Worm (Caenorhabditis elegans) whole organism, L4 larva: ENCODE data around the gene nuo-1.

ENCODE experiments used
- D1046.2 ChIP-seq: fragments of 200-800 bp; sonication (Bioruptor generic); IDR thresholded peaks from 2 replicates; pipeline ENCODE4 v1.3.6; 2022; ENCODE audit warnings: missing genetic modification characterization, missing compliant biosample characterization
- F10B5.3 ChIP-seq: sonication (generic microtip); optimal IDR thresholded peaks from 2 replicates; lab custom pipeline; 2016; ENCODE audit warnings: mild to moderate bottlenecking, missing genetic modification characterization, missing compliant biosample characterization
- F37D6.2 ChIP-seq: sonication (generic microtip); optimal IDR thresholded peaks from 2 replicates; lab custom pipeline; 2016; ENCODE audit warnings: mild to moderate bottlenecking, missing genetic modification characterization, missing compliant biosample characterization
- F49E8.2 ChIP-seq: sonication (generic microtip); optimal IDR thresholded peaks from 2 replicates; lab custom pipeline; 2016; ENCODE audit warnings: missing compliant biosample characterization, mild to moderate bottlenecking, missing genetic modification characterization, borderline replicate concordance
- T20F7.1 ChIP-seq: fragments of 200-800 bp; sonication (Bioruptor generic); optimal IDR thresholded peaks from 2 replicates; lab custom pipeline; 2018; ENCODE audit warnings: mild to moderate bottlenecking, missing genetic modification characterization, missing compliant biosample characterization
- Y105C5A.15 ChIP-seq: fragments of 200-800 bp; sonication (Bioruptor generic); IDR thresholded peaks from 2 replicates; pipeline ENCODE4 v1.3.6; 2022; ENCODE audit warnings: missing genetic modification characterization, missing compliant biosample characterization
- Y48G9A.11 ChIP-seq: fragments of 200-800 bp; sonication (Bioruptor generic); IDR thresholded peaks from 2 replicates; pipeline ENCODE4 v1.3.6; 2022; ENCODE audit warnings: missing genetic modification reagents, missing genetic modification characterization, missing compliant biosample characterization
- Y5F2A.4 ChIP-seq: fragments of 200-800 bp; sonication (Bioruptor generic); optimal IDR thresholded peaks from 2 replicates; lab custom pipeline; 2018; ENCODE audit warnings: mild to moderate bottlenecking, missing genetic modification characterization, missing compliant biosample characterization
- ZK337.2 ChIP-seq: fragments of 200-800 bp; sonication (Bioruptor generic); IDR thresholded peaks from 2 replicates; pipeline ENCODE4 v1.3.6; 2022; ENCODE audit warnings: missing genetic modification reagents, missing genetic modification characterization, missing compliant biosample characterization
- aha-1 ChIP-seq: fragments of 150-350 bp; peaks from one replicate; lab custom pipeline; 2014; ENCODE audit warnings: missing biosample characterization, missing genetic modification characterization
- ceh-20 ChIP-seq: fragments of 200-800 bp; sonication (Bioruptor generic); IDR thresholded peaks from 2 replicates; pipeline ENCODE4 v1.3.6; 2022; ENCODE audit warnings: missing genetic modification reagents, missing genetic modification characterization, missing compliant biosample characterization
- ceh-28 ChIP-seq: fragments of 150-350 bp; optimal IDR thresholded peaks from 2 replicates; lab custom pipeline; 2014; ENCODE audit warnings: missing biosample characterization, missing genetic modification reagents, missing genetic modification characterization
- ceh-32 ChIP-seq: sonication (generic microtip); optimal IDR thresholded peaks from 2 replicates; lab custom pipeline; 2016; ENCODE audit warnings: mild to moderate bottlenecking, missing genetic modification characterization, missing compliant biosample characterization; ENCODE audit not compliant: poor library complexity
- ceh-82 ChIP-seq: sonication (generic microtip); optimal IDR thresholded peaks from 2 replicates; lab custom pipeline; 2017; ENCODE audit warnings: missing biosample characterization, missing genetic modification characterization
- ces-1 ChIP-seq: fragments of 150-350 bp; sonication (generic microtip); optimal IDR thresholded peaks from 4 replicates; lab custom pipeline; 2014; ENCODE audit warnings: missing biosample characterization, missing genetic modification reagents, missing genetic modification characterization
- cey-2 ChIP-seq: sonication (generic microtip); optimal IDR thresholded peaks from 3 replicates; lab custom pipeline; 2017; ENCODE audit warnings: missing genetic modification characterization, mild to moderate bottlenecking, missing compliant biosample characterization, antibody characterized with exemption, borderline replicate concordance; ENCODE audit not compliant: insufficient read depth
- daf-12 ChIP-seq: fragments of 150-350 bp; optimal IDR thresholded peaks from 2 replicates; lab custom pipeline; 2014; ENCODE audit warnings: missing biosample characterization, missing genetic modification reagents, missing genetic modification characterization
- daf-16 ChIP-seq, 3 experiments: sonication (generic microtip); optimal IDR thresholded peaks; 2 replicates each; lab custom pipeline; 2016 to 2017; ENCODE audit warnings: missing genetic modification characterization in 3 of 3, missing genetic modification reagents in 3 of 3, mild to moderate bottlenecking in 2 of 3, missing compliant biosample characterization in 2 of 3, missing biosample characterization in 1 of 3, moderate library complexity in 1 of 3
- duxl-1 ChIP-seq: sonication (generic microtip); optimal IDR thresholded peaks from 2 replicates; lab custom pipeline; 2016; ENCODE audit warnings: mild to moderate bottlenecking, missing genetic modification characterization, moderate library complexity, missing compliant biosample characterization; ENCODE audit not compliant: poor library complexity
- dve-1 ChIP-seq: sonication (generic microtip); optimal IDR thresholded peaks from 2 replicates; lab custom pipeline; 2017; ENCODE audit warnings: antibody characterized with exemption, mild to moderate bottlenecking, missing genetic modification characterization, missing compliant biosample characterization; ENCODE audit not compliant: insufficient read depth
- fkh-10 ChIP-seq: fragments of 150-350 bp; optimal IDR thresholded peaks from 2 replicates; lab custom pipeline; 2014; ENCODE audit warnings: missing biosample characterization, missing genetic modification reagents, missing genetic modification characterization
- hif-1 ChIP-seq, 2 experiments: sonication (generic microtip); optimal IDR thresholded peaks; 2 replicates each; lab custom pipeline; 2016 to 2017; ENCODE audit warnings: missing compliant biosample characterization in 2 of 2, missing genetic modification characterization in 2 of 2, missing genetic modification reagents in 2 of 2, missing genotype in 2 of 2, mild to moderate bottlenecking in 1 of 2
- hmg-1.1 ChIP-seq: fragments of 200-800 bp; sonication (Bioruptor generic); IDR thresholded peaks from 2 replicates; pipeline ENCODE4 v1.3.6; 2022; ENCODE audit warnings: missing genetic modification reagents, missing genetic modification characterization, missing compliant biosample characterization
- lin-13 ChIP-seq: fragments of 150-350 bp; optimal IDR thresholded peaks from 2 replicates; lab custom pipeline; 2014; ENCODE audit warnings: missing biosample characterization, missing genetic modification reagents, missing genetic modification characterization
- lin-29 ChIP-seq: fragments of 200-800 bp; sonication (Bioruptor generic); IDR thresholded peaks from 2 replicates; pipeline ENCODE4 v1.3.6; 2022; ENCODE audit warnings: missing genetic modification reagents, missing genetic modification characterization, missing compliant biosample characterization
- lin-39 ChIP-seq: fragments of 150-350 bp; optimal IDR thresholded peaks from 2 replicates; lab custom pipeline; 2014; ENCODE audit warnings: missing biosample characterization, missing genetic modification reagents, missing genetic modification characterization
- mxl-3 ChIP-seq: fragments of 200-800 bp; sonication (Bioruptor generic); optimal IDR thresholded peaks from 2 replicates; lab custom pipeline; 2018; ENCODE audit warnings: mild to moderate bottlenecking, missing genetic modification characterization, missing compliant biosample characterization
- nhr-10 ChIP-seq: fragments of 150-350 bp; optimal IDR thresholded peaks from 2 replicates; lab custom pipeline; 2014; ENCODE audit warnings: missing biosample characterization, missing genetic modification characterization
- nhr-111 ChIP-seq: fragments of 200-800 bp; sonication (Bioruptor generic); optimal IDR thresholded peaks from 2 replicates; lab custom pipeline; 2018; ENCODE audit warnings: mild to moderate bottlenecking, missing genetic modification characterization, missing compliant biosample characterization
- nhr-6 ChIP-seq: fragments of 150-350 bp; optimal IDR thresholded peaks from 2 replicates; lab custom pipeline; 2014; ENCODE audit warnings: missing biosample characterization, missing genetic modification characterization
- nhr-77 ChIP-seq: fragments of 150-350 bp; optimal IDR thresholded peaks from 2 replicates; lab custom pipeline; 2014; ENCODE audit warnings: missing biosample characterization, missing genetic modification characterization
- php-3 ChIP-seq: fragments of 200-800 bp; sonication (Bioruptor generic); IDR thresholded peaks from 2 replicates; pipeline ENCODE4 v1.3.6; 2022; ENCODE audit warnings: missing genetic modification reagents, missing genetic modification characterization, missing compliant biosample characterization
- set-16 ChIP-seq: fragments of 200-800 bp; sonication (Bioruptor generic); IDR thresholded peaks from 2 replicates; pipeline ENCODE4 v1.3.6; 2022; ENCODE audit warnings: missing genetic modification reagents, missing genetic modification characterization, missing compliant biosample characterization
- skn-1 ChIP-seq: fragments of 150-350 bp; optimal IDR thresholded peaks from 2 replicates; lab custom pipeline; 2014; ENCODE audit warnings: missing biosample characterization, missing genetic modification characterization
- unc-62 ChIP-seq, 3 experiments: fragments of 150-350 bp in 1 of 3; sonication (generic microtip); optimal IDR thresholded peaks in 2 of 3; peaks in 1 of 3; 1 replicate in 1 of 3; 2 replicates in 2 of 3; lab custom pipeline; 2014 to 2017; ENCODE audit warnings: missing biosample characterization in 3 of 3, missing genetic modification characterization in 3 of 3, missing genetic modification reagents in 3 of 3, missing genotype in 1 of 3
- zag-1 ChIP-seq: fragments of 150-350 bp; optimal IDR thresholded peaks from 2 replicates; lab custom pipeline; 2014; ENCODE audit warnings: missing biosample characterization, missing genetic modification characterization
- zfp-3 ChIP-seq: fragments of 200-800 bp; sonication (Bioruptor generic); conservative IDR thresholded peaks from 2 replicates; pipeline ENCODE4 v1.3.6; 2022; ENCODE audit warnings: missing genetic modification reagents, missing genetic modification characterization, missing compliant biosample characterization
- zip-11 ChIP-seq: fragments of 200-800 bp; sonication (Bioruptor generic); IDR thresholded peaks from 2 replicates; pipeline ENCODE4 v1.3.6; 2022; ENCODE audit warnings: missing genetic modification characterization, missing compliant biosample characterization
- ztf-7 ChIP-seq: fragments of 150-350 bp; optimal IDR thresholded peaks from 2 replicates; lab custom pipeline; 2014; ENCODE audit warnings: missing biosample characterization, missing genetic modification characterization

nuo-1 gene

DNA sequence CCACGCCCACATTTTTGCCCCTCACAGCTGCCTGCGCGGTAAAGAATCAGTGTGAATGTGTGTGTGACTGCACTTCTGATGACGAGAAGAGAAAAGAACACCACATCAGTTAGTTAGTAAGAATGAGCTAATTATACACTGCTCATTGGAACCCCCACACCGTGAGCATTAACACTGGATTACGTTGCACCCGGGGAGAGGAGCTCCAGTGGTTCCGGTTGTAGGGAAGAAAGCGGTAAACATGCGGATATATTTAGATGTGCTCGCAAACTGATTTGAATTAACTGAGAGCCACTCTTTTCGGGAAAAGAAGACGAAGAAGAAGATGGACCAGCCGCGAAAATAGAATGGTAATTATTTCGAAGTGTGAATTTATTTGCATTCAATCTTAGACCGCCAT is 10.9 kb upstream of the nuo-1 start:
- TF ChIP-seq zfp-3 (no peak), lin-39 (no peak), T20F7.1 (GFP tag; lab: Kevin White, UChicago) (no peak), fkh-10 (GFP tag; lab: Kevin White, UChicago) (no peak)
- TF ChIP-seq, all 104 proteins: peak for 0

DNA sequence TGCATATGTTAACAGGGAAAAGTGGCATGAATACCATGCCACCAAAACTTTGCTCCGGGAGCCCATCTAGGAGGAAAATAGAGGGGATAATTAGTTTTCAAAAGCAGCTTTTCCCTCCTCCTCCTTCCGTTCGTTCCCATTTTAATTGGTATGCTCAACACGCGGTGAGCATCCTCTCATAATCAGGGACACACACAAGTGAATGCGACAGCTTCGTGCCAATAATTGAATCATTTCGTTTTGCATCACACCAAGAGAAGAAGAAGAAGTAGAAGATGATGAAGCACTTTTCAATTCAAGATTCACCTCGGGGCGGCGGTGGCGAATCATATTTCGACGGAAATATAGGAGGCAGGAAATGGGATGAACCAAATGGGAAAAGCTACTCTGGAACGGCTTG is 9.5 kb upstream of the nuo-1 start:
- TF ChIP-seq aha-1, result peak; percentile 64
- TF ChIP-seq lin-13 (GFP tag; lab: Kevin White, UChicago), result no peak

DNA sequence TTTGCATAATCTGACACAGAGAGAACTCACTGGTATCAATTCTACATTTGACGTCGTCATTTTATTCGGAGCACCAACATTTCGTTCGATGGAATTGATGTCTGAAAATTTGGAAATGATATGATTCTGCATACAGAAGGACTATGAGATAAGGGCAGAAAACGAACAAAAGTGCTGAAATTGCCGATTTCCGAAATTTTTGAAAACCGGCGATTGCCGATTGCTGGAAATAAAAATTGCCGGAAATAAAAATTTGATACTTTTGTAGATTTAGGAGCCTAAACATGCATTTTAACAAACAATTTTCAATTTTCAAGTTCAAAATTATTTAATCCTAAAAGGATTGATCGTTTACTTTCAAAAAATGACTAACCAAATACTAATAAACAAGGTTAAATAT is 8.3 kb upstream of the nuo-1 start, which contains the start of gene unc-53:
Gene unc-53 (minus strand): TSS at position 101 of the 400 bp plus-strand sequence.
- TF ChIP-seq F49E8.2 (tag; lab: Kevin White, UChicago), result no peak
- TF ChIP-seq lin-29 (GFP tag; lab: Robert Waterston, UW), result no peak
- no peak for TF ChIP-seq ZK337.2
- no peak for TF ChIP-seq ceh-20 (GFP tag; lab: Robert Waterston, UW)
- no peak for TF ChIP-seq F37D6.2
- no peak for TF ChIP-seq nhr-77 (tag; lab: Kevin White, UChicago)
- TF ChIP-seq lin-39, result no peak
- no peak for TF ChIP-seq nhr-10
- no peak for TF ChIP-seq cey-2
- TF ChIP-seq nhr-111 (GFP tag; lab: Kevin White, UChicago), result no peak
- TF ChIP-seq Y105C5A.15 (GFP tag; lab: Robert Waterston, UW), result no peak
- TF ChIP-seq daf-16 (GFP tag; optimal IDR thresholded peaks at IDR 0.05; lab: Kevin White, UChicago), result no peak
- no peak for TF ChIP-seq daf-16 (tag; optimal IDR thresholded peaks at IDR 0.05; lab: Kevin White, UChicago)
- TF ChIP-seq D1046.2 (GFP tag; lab: Robert Waterston, UW), result no peak
- no peak for TF ChIP-seq duxl-1
- no peak for TF ChIP-seq Y48G9A.11 (GFP tag; lab: Robert Waterston, UW)
- no peak for TF ChIP-seq Y5F2A.4
- TF ChIP-seq zag-1 (tag; lab: Kevin White, UChicago), result no peak
- TF ChIP-seq ceh-82 (tag; lab: Kevin White, UChicago), result no peak
- TF ChIP-seq php-3 (GFP tag; lab: Robert Waterston, UW), result no peak

DNA sequence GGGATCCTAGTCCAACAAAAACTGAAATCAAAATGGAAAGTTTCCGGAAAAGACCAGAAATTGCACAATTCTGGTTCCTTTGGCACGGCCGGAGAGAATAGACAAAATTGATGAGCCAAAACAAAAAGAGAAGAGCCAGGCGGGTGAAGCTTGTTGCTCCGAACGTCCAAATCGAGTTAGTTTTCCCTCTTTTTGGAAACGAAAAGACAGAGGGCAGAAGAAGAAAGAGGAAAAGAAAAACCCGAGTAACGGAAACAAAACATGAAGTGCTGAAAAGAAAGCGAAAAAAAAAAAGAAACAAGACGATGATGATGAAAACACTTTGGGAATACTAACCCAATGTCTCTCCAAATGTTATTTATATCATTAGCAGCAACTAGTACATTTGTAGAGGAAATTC is 6.1 kb upstream of the nuo-1 start:
- TF ChIP-seq dve-1 (no peak), ceh-28 (tag; lab: Kevin White, UChicago) (no peak), nhr-6 (no peak), nhr-111 (GFP tag; lab: Kevin White, UChicago) (no peak), ces-1 (GFP tag; lab: Kevin White, UChicago) (peak; percentile 62), skn-1 (tag; lab: Kevin White, UChicago) (no peak), hmg-1.1 (GFP tag; lab: Robert Waterston, UW) (no peak)

DNA sequence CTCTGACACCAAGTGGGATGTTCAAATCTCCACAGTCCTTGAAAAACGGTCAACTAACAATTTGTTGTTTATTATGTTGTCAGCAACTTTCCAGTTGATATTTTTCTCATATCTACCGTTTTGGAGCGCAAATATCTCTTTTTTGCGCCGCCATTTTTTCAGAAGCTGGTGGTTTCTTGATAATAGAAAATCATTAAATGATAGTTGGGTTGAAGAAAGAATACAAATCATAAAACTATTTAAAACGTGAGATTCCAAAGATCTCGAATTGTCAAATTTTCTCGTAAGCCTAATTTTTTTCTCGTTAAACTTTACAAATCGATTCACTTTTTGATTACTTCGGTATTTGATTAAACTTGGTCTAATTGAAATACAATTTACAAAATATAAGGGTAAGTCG is 5.2 kb upstream of the nuo-1 start, which contains the start of gene rpl-42:
Gene rpl-42 (plus strand): TSS at position 301 of the 400 bp plus-strand sequence.
- no peak for TF ChIP-seq set-16 (GFP tag; lab: Robert Waterston, UW)
- no peak for TF ChIP-seq zip-11
- TF ChIP-seq daf-12, result no peak
- no peak for TF ChIP-seq unc-62 (GFP tag; optimal IDR thresholded peaks at IDR 0.05 in 1 of 2; lab: Kevin White, UChicago)
- TF ChIP-seq unc-62 (tag; optimal IDR thresholded peaks at IDR 0.05; lab: Kevin White, UChicago), result no peak
- TF ChIP-seq ztf-7 (tag; lab: Kevin White, UChicago), result no peak
- no peak for TF ChIP-seq mxl-3
- no peak for TF ChIP-seq ceh-32 (tag; lab: Kevin White, UChicago)
- no peak for TF ChIP-seq hif-1 (tag; optimal IDR thresholded peaks at IDR 0.05; lab: Kevin White, UChicago)
- TF ChIP-seq F10B5.3 (tag; lab: Kevin White, UChicago), result no peak
